Worm (Caenorhabditis elegans) whole organism, midembryonic: Measurements from ENCODE around the gene hrg-6.
A peak's percentile ranks its signal among the peaks of the same experiment; 100 is the strongest.

Source experiments
- T22C8.4 ChIP-seq: fragments of 200-800 bp; sonication (Bioruptor generic); IDR thresholded peaks from 2 replicates; pipeline ENCODE4 v1.3.6; 2022; ENCODE audit warnings: missing genetic modification characterization, missing compliant biosample characterization
- cog-1 ChIP-seq: sonication (generic microtip); optimal IDR thresholded peaks from 2 replicates; lab custom pipeline; 2016; ENCODE audit warnings: missing genetic modification characterization, missing compliant biosample characterization
- flt-1 ChIP-seq: fragments of 200-800 bp; sonication (Bioruptor generic); IDR thresholded peaks from 2 replicates; pipeline ENCODE4 v1.3.6; 2022; ENCODE audit warnings: missing genetic modification characterization, missing compliant biosample characterization
- ref-1 ChIP-seq: fragments of 200-800 bp; sonication (Bioruptor generic); conservative IDR thresholded peaks from 2 replicates; pipeline ENCODE4 v1.3.6; 2022; ENCODE audit warnings: missing genetic modification reagents, missing genetic modification characterization, missing compliant biosample characterization
- ztf-23 ChIP-seq: fragments of 200-800 bp; sonication (Bioruptor generic); IDR thresholded peaks from 2 replicates; pipeline ENCODE4 v1.3.6; 2022; ENCODE audit warnings: missing genetic modification reagents, missing genetic modification characterization, missing compliant biosample characterization

- TF ChIP-seq flt-1 (peak; percentile 76; the same call in 1 of the 2 replicates), ztf-23 (GFP tag; lab: Robert Waterston, UW) (no peak), T22C8.4 (GFP tag; lab: Robert Waterston, UW) (no peak), ref-1 (GFP tag; lab: Robert Waterston, UW) (no peak), cog-1 (tag; lab: Kevin White, UChicago) (peak; percentile 76)
Observed at ce11 chrIV:11027560-11027959, 4.8 kb upstream of the hrg-6 start.
